Fruit fly (Drosophila melanogaster): ENCODE data around the gene Sema1a.

DNA sequence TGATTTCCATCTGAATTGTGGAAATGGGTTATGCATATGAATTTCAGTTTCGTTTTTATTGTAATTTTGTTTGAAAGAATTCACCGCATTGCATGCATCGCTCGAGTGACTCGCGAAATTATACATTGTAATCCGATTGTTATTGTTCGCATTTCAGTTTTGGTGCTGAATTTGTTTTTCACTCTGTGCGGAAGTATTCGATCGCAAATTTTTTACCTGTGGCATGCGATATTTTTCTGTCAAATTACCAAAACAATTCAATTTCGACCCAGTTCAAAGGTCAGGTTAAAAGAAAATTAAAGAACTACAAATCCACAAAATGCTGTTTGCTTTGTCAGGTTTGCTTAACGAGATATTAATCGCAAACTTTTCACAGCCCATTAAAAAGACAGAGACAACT is 9.2 kb upstream of the Sema1a start:
- TF ChIP-seq slou (GFP tag; optimal IDR thresholded peaks at IDR 0.05), result no peak
- TF ChIP-seq Max (GFP tag; optimal IDR thresholded peaks at IDR 0.05), result no peak
- no peak for TF ChIP-seq Trl (optimal IDR thresholded peaks at IDR 0.05)
- TF ChIP-seq Trl (GFP tag; optimal IDR thresholded peaks at IDR 0.05), result no peak
- TF ChIP-seq pho (GFP tag; optimal IDR thresholded peaks at IDR 0.05), result no peak
- no peak for TF ChIP-seq wek (GFP tag; optimal IDR thresholded peaks at IDR 0.05)
- TF ChIP-seq Dp (GFP tag; optimal IDR thresholded peaks at IDR 0.05), result no peak
- TF ChIP-seq cg (GFP tag; optimal IDR thresholded peaks at IDR 0.05), result no peak
- TF ChIP-seq CG13424 (tag; optimal IDR thresholded peaks at IDR 0.05), result no peak
- no peak for TF ChIP-seq CG2712 (tag; optimal IDR thresholded peaks at IDR 0.05)
- TF ChIP-seq CG11398 (GFP tag; optimal IDR thresholded peaks at IDR 0.05), result no peak

Data from whole organism, embryonic.